Fruit fly (Drosophila melanogaster) whole organism, embryonic: ENCODE measurements around the gene Rabex-5.

ENCODE experiments used
- ATbp ChIP-seq: fragments of 200-800 bp; sonication (Bioruptor generic); optimal IDR thresholded peaks from 2 replicates; lab custom pipeline; 2017; ENCODE audit warnings: missing biosample characterization, mild to moderate bottlenecking, missing genetic modification characterization, missing genetic modification reagents
- Aef1 ChIP-seq: fragments of 200-800 bp; sonication (Bioruptor generic); IDR thresholded peaks from 3 replicates; pipeline ENCODE4 v1.3.6; 2022; ENCODE audit warnings: missing biosample characterization, missing genetic modification characterization
- Atf6 ChIP-seq: fragments of 200-800 bp; sonication (Bioruptor generic); IDR thresholded peaks from 2 replicates; pipeline ENCODE4 v1.3.6; 2022; ENCODE audit warnings: missing biosample characterization, missing genetic modification characterization
- CG10321 ChIP-seq: fragments of 200-800 bp; sonication (Bioruptor generic); IDR thresholded peaks from 2 replicates; pipeline ENCODE4 v1.3.6; 2022; ENCODE audit warnings: missing biosample characterization, missing genetic modification characterization
- CG11504 ChIP-seq: fragments of 200-800 bp; sonication (Bioruptor generic); optimal IDR thresholded peaks from 3 replicates; lab custom pipeline; 2019; ENCODE audit warnings: missing biosample characterization, mild to moderate bottlenecking, missing genetic modification characterization, moderate library complexity
- CG11695 ChIP-seq: fragments of 200-800 bp; sonication (Bioruptor generic); IDR thresholded peaks from 3 replicates; pipeline ENCODE4 v1.3.6; 2022; ENCODE audit warnings: missing biosample characterization, missing genetic modification characterization
- CG12391 ChIP-seq: fragments of 200-800 bp; sonication (Bioruptor generic); optimal IDR thresholded peaks from 3 replicates; lab custom pipeline; 2018; ENCODE audit warnings: missing biosample characterization, mild to moderate bottlenecking, missing genetic modification characterization, moderate library complexity
- CG13775 ChIP-seq: fragments of 200-800 bp; sonication (Bioruptor generic); optimal IDR thresholded peaks from 3 replicates; lab custom pipeline; 2017; ENCODE audit warnings: missing biosample characterization, mild to moderate bottlenecking, missing genetic modification characterization
- CG14710 ChIP-seq: fragments of 200-800 bp; sonication (Bioruptor generic); optimal IDR thresholded peaks from 3 replicates; lab custom pipeline; 2019; ENCODE audit warnings: missing biosample characterization, mild to moderate bottlenecking, missing genetic modification characterization, moderate library complexity
- CG15479 ChIP-seq: fragments of 200-800 bp; sonication (Bioruptor generic); optimal IDR thresholded peaks from 3 replicates; lab custom pipeline; 2019; ENCODE audit warnings: missing biosample characterization, mild to moderate bottlenecking, missing genetic modification characterization, moderate library complexity
- CG17612 ChIP-seq: fragments of 200-800 bp; sonication (Bioruptor generic); IDR thresholded peaks from 2 replicates; pipeline ENCODE4 v1.3.6; 2022; ENCODE audit warnings: missing biosample characterization, missing genetic modification characterization
- CG18764 ChIP-seq: fragments of 200-800 bp; sonication (Bioruptor generic); optimal IDR thresholded peaks from 3 replicates; lab custom pipeline; 2016; ENCODE audit warnings: missing biosample characterization, missing genetic modification characterization
- CG30020 ChIP-seq: fragments of 200-800 bp; optimal IDR thresholded peaks from 2 replicates; lab custom pipeline; 2019; ENCODE audit warnings: missing biosample characterization, mild to moderate bottlenecking, missing genetic modification characterization, moderate library complexity
- CG3281 ChIP-seq: fragments of 200-800 bp; sonication (Bioruptor generic); optimal IDR thresholded peaks from 3 replicates; lab custom pipeline; 2017; ENCODE audit warnings: missing biosample characterization, mild to moderate bottlenecking, missing genetic modification characterization
- CG3407 ChIP-seq: fragments of 200-800 bp; sonication (Bioruptor generic); optimal IDR thresholded peaks from 2 replicates; lab custom pipeline; 2018; ENCODE audit warnings: missing biosample characterization, mild to moderate bottlenecking, missing genetic modification characterization
- CG3838 ChIP-seq: fragments of 200-800 bp; sonication (Bioruptor generic); optimal IDR thresholded peaks from 3 replicates; lab custom pipeline; 2016; ENCODE audit warnings: missing biosample characterization, missing genetic modification characterization
- CG7271 ChIP-seq: fragments of 200-800 bp; sonication (Bioruptor generic); optimal IDR thresholded peaks from 2 replicates; lab custom pipeline; 2018; ENCODE audit warnings: missing biosample characterization, mild to moderate bottlenecking, missing genetic modification characterization, moderate library complexity
- CG9727 ChIP-seq: fragments of 200-800 bp; sonication (Bioruptor generic); optimal IDR thresholded peaks from 3 replicates; lab custom pipeline; 2017; ENCODE audit warnings: missing biosample characterization, mild to moderate bottlenecking, missing genetic modification characterization
- Camta ChIP-seq: fragments of 200-800 bp; sonication (Bioruptor generic); optimal IDR thresholded peaks from 2 replicates; lab custom pipeline; 2016; ENCODE audit warnings: missing biosample characterization, missing genetic modification characterization
- D19B ChIP-seq: fragments of 200-800 bp; sonication (Bioruptor generic); optimal IDR thresholded peaks from 2 replicates; lab custom pipeline; 2017; ENCODE audit warnings: missing biosample characterization, mild to moderate bottlenecking, missing genetic modification characterization
- Dbx ChIP-seq: fragments of 200-800 bp; sonication (Bioruptor generic); IDR thresholded peaks from 3 replicates; pipeline ENCODE4 v1.3.6; 2022; ENCODE audit warnings: missing biosample characterization, missing genetic modification characterization
- Ets65A ChIP-seq: fragments of 200-800 bp; sonication (Bioruptor generic); peaks from one replicate; lab custom pipeline; 2016; ENCODE audit warnings: missing biosample characterization, missing genetic modification characterization
- Fer1 ChIP-seq: fragments of 200-800 bp; sonication (Bioruptor generic); optimal IDR thresholded peaks from 2 replicates; lab custom pipeline; 2017; ENCODE audit warnings: missing biosample characterization, mild to moderate bottlenecking, missing genetic modification characterization
- GATAe ChIP-seq: fragments of 200-800 bp; sonication (Bioruptor generic); conservative IDR thresholded peaks from 2 replicates; pipeline ENCODE4 v1.3.6; 2022; ENCODE audit warnings: missing biosample characterization, missing genetic modification characterization
- HLH54F ChIP-seq: fragments of 200-800 bp; sonication (Bioruptor generic); optimal IDR thresholded peaks from 3 replicates; lab custom pipeline; 2016; ENCODE audit warnings: missing biosample characterization, missing genetic modification characterization
- Hand ChIP-seq: fragments of 200-800 bp; sonication (Bioruptor generic); optimal IDR thresholded peaks from 2 replicates; lab custom pipeline; 2017; ENCODE audit warnings: mild to moderate bottlenecking, missing biosample characterization, missing genetic modification reagents, missing genetic modification characterization
- Hr3 ChIP-seq: fragments of 200-800 bp; sonication (Bioruptor generic); optimal IDR thresholded peaks from 3 replicates; lab custom pipeline; 2016; ENCODE audit warnings: missing biosample characterization, missing genetic modification characterization
- Sry-β ChIP-seq: fragments of 200-800 bp; sonication (Bioruptor generic); optimal IDR thresholded peaks from 2 replicates; lab custom pipeline; 2018; ENCODE audit warnings: missing biosample characterization, mild to moderate bottlenecking, missing genetic modification characterization, moderate library complexity
- aop ChIP-seq: fragments of 200-800 bp; sonication (Bioruptor generic); IDR thresholded peaks from 2 replicates; pipeline ENCODE4 v1.3.6; 2022; ENCODE audit warnings: missing biosample characterization, missing genetic modification characterization
- bowl ChIP-seq: fragments of 200-800 bp; sonication (Bioruptor generic); IDR thresholded peaks from 2 replicates; pipeline ENCODE4 v1.3.6; 2022; ENCODE audit warnings: missing biosample characterization, missing genetic modification characterization
- cg ChIP-seq: fragments of 200-800 bp; sonication (Bioruptor generic); optimal IDR thresholded peaks from 3 replicates; lab custom pipeline; 2019; ENCODE audit warnings: missing biosample characterization, mild to moderate bottlenecking, missing genetic modification characterization, moderate library complexity
- chinmo ChIP-seq: fragments of 200-800 bp; sonication (Bioruptor generic); IDR thresholded peaks from 4 replicates; pipeline ENCODE4 v1.3.6; 2022; ENCODE audit warnings: missing biosample characterization, missing genetic modification characterization; ENCODE audit not compliant: partially characterized antibody
- dan ChIP-seq: fragments of 200-800 bp; sonication (Bioruptor generic); IDR thresholded peaks from 2 replicates; pipeline ENCODE4 v1.3.6; 2022; ENCODE audit warnings: missing biosample characterization, missing genetic modification characterization
- dmrt99B ChIP-seq: fragments of 200-800 bp; sonication (Bioruptor generic); optimal IDR thresholded peaks from 2 replicates; lab custom pipeline; 2018; ENCODE audit warnings: missing biosample characterization, mild to moderate bottlenecking, missing genetic modification characterization, moderate library complexity
- fd64A ChIP-seq: fragments of 200-800 bp; sonication (Bioruptor generic); optimal IDR thresholded peaks from 3 replicates; lab custom pipeline; 2018; ENCODE audit warnings: missing biosample characterization, mild to moderate bottlenecking, missing genetic modification characterization
- grau ChIP-seq: fragments of 200-800 bp; optimal IDR thresholded peaks from 3 replicates; lab custom pipeline; 2019; ENCODE audit warnings: missing biosample characterization, mild to moderate bottlenecking, missing genetic modification characterization, moderate library complexity
- grn ChIP-seq: fragments of 200-800 bp; sonication (Bioruptor generic); optimal IDR thresholded peaks from 3 replicates; lab custom pipeline; 2017; ENCODE audit warnings: missing biosample characterization, missing genetic modification characterization
- her ChIP-seq: fragments of 200-800 bp; sonication (Bioruptor generic); optimal IDR thresholded peaks from 2 replicates; lab custom pipeline; 2016; ENCODE audit warnings: missing biosample characterization, missing genetic modification characterization
- lbe ChIP-seq: fragments of 200-800 bp; sonication (Bioruptor generic); optimal IDR thresholded peaks from 2 replicates; lab custom pipeline; 2016; ENCODE audit warnings: missing biosample characterization, mild to moderate bottlenecking, missing genetic modification characterization
- luna ChIP-seq: fragments of 200-800 bp; sonication (Bioruptor generic); optimal IDR thresholded peaks from 2 replicates; lab custom pipeline; 2016; ENCODE audit warnings: missing biosample characterization, missing genetic modification characterization
- mirr ChIP-seq: fragments of 200-800 bp; sonication (Bioruptor generic); optimal IDR thresholded peaks from 3 replicates; lab custom pipeline; 2018; ENCODE audit warnings: missing biosample characterization, mild to moderate bottlenecking, missing genetic modification characterization
- pan ChIP-seq, 4 experiments: fragments of >200 bp in 3 of 4; fragments of 200-800 bp in 1 of 4; sonication (Bioruptor generic) in 1 of 4; optimal IDR thresholded peaks in 3 of 4; IDR thresholded peaks in 1 of 4; 2 replicates each; pipeline versions ENCODE4 v1.3.6 to Lab custom; 2017 to 2022; ENCODE audit warnings: missing biosample characterization in 2 of 4, missing genetic modification characterization in 2 of 4, mixed read lengths in 1 of 4
- pita ChIP-seq: fragments of 200-800 bp; sonication (Bioruptor generic); optimal IDR thresholded peaks from 2 replicates; lab custom pipeline; 2017; ENCODE audit warnings: missing biosample characterization, mild to moderate bottlenecking, missing genetic modification characterization
- pnt ChIP-seq: fragments of 200-800 bp; sonication (Bioruptor generic); optimal IDR thresholded peaks from 3 replicates; lab custom pipeline; 2016; ENCODE audit warnings: missing biosample characterization, missing genetic modification characterization
- slbo ChIP-seq: fragments of 200-800 bp; sonication (Bioruptor generic); IDR thresholded peaks from 2 replicates; pipeline ENCODE4 v1.3.6; 2022; ENCODE audit warnings: missing biosample characterization, missing genetic modification characterization
- toy ChIP-seq: fragments of 200-800 bp; sonication (Bioruptor generic); IDR thresholded peaks from 2 replicates; pipeline ENCODE4 v1.3.6; 2022; ENCODE audit warnings: missing biosample characterization, missing genetic modification characterization
- trem ChIP-seq: fragments of 200-800 bp; optimal IDR thresholded peaks from 3 replicates; lab custom pipeline; 2019; ENCODE audit warnings: missing biosample characterization, mild to moderate bottlenecking, missing genetic modification characterization, moderate library complexity
- vnd ChIP-seq: fragments of 200-800 bp; sonication (Bioruptor generic); IDR thresholded peaks from 3 replicates; pipeline ENCODE4 v1.3.6; 2022; ENCODE audit warnings: missing biosample characterization, missing genetic modification characterization; ENCODE audit not compliant: partially characterized antibody

Rabex-5 gene

dm6 chr3L:1335989-1336961 is 40.6 kb downstream of the Rabex-5 start (continued):
- TF ChIP-seq Sry-β (no peak), vnd (GFP tag; lab: Robert Waterston, UW) (no peak), grn (GFP tag; lab: Kevin White, UChicago) (peak; percentile 93), pan (optimal IDR thresholded peaks at IDR 0.05; lab: Kevin White, UChicago) (no peak), pan (GFP tag; optimal IDR thresholded peaks at IDR 0.05 in 1 of 2, IDR thresholded peaks at IDR 0.05 in 1 of 2) (peak in 1 of 2 experiments; percentile 22), D19B (GFP tag; lab: Kevin White, UChicago) (no peak), CG30020 (tag; lab: Kevin White, UChicago) (no peak), Fer1 (peak; percentile 22), toy (GFP tag; lab: Robert Waterston, UW) (no peak), pnt (GFP tag; lab: Kevin White, UChicago) (no peak), CG18764 (GFP tag; lab: Kevin White, UChicago) (no peak), bowl (GFP tag; lab: Robert Waterston, UW) (no peak), CG13775 (no peak), chinmo (GFP tag; lab: Robert Waterston, UW) (0 out of 4 replicates have a peak, but pooled peaks have one; percentile 29), slbo (GFP tag; lab: Robert Waterston, UW) (peak; percentile 35; the same call in 1 of the 2 replicates), dan (no peak), grau (tag; lab: Kevin White, UChicago) (peak; percentile 15), cg (GFP tag; lab: Kevin White, UChicago) (peak; percentile 26), Aef1 (GFP tag; lab: Robert Waterston, UW) (no peak), CG7271 (tag; lab: Kevin White, UChicago) (no peak), CG17612 (GFP tag; lab: Robert Waterston, UW) (no peak), CG9727 (peak; percentile 7), fd64A (GFP tag; lab: Kevin White, UChicago) (no peak), aop (GFP tag; lab: Robert Waterston, UW) (no peak), luna (GFP tag; lab: Kevin White, UChicago) (no peak), Ets65A (peak; percentile 77), Dbx (GFP tag; lab: Robert Waterston, UW) (0 out of 3 replicates have a peak, but pooled peaks have one; percentile 26), Hand (GFP tag; lab: Kevin White, UChicago) (no peak), Camta (no peak), CG11695 (GFP tag; lab: Robert Waterston, UW) (peak; percentile 47; the same call in 1 of the 3 replicates), lbe (GFP tag; lab: Kevin White, UChicago) (peak; percentile 48), pita (no peak), Atf6 (peak; percentile 26; the same call in 1 of the 2 replicates), CG11504 (tag; lab: Kevin White, UChicago) (no peak), her (no peak), CG3281 (peak; percentile 9), CG12391 (tag; lab: Kevin White, UChicago) (no peak), CG3838 (GFP tag; lab: Kevin White, UChicago) (no peak), HLH54F (GFP tag; lab: Kevin White, UChicago) (no peak), GATAe (GFP tag; lab: Robert Waterston, UW) (peak; percentile 58; the same call in 1 of the 2 replicates), CG3407 (no peak), trem (tag; lab: Kevin White, UChicago) (no peak), Hr3 (GFP tag; lab: Kevin White, UChicago) (no peak), mirr (GFP tag; lab: Kevin White, UChicago) (peak; percentile 74), CG15479 (GFP tag; lab: Kevin White, UChicago) (peak; percentile 55), CG14710 (no peak), dmrt99B (tag; lab: Kevin White, UChicago) (no peak), CG10321 (GFP tag; lab: Robert Waterston, UW) (peak; percentile 24; the same call in 1 of the 2 replicates), ATbp (GFP tag; lab: Kevin White, UChicago) (no peak)
